Worm (Caenorhabditis elegans): ENCODE results near the gene Y57G11C.30.

DNA sequence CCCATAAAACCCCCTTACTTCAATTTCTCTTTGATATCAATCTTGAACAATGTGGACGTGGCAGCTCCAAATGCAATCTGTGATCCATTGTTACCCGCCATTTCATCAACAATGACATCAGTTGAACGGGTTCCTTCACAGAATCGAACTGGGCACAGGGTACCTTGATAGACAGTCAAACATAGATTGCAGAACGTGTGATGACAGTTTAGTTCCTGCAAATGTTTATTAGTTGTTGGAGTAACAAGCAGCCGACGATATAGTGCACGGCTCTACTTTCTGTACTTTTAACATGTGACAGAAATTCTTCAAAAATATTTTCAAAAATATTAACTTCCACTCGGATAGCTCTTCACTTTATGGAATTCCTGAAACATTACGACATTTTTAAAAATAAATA is 5.5 kb downstream of the Y57G11C.30 start, which contains the start of gene Y57G11C.48:
- no peak for TF ChIP-seq T22C8.4 (GFP tag; IDR thresholded peaks at IDR 0.05)
- TF ChIP-seq klf-2 (GFP tag; conservative IDR thresholded peaks at IDR 0.05) = no peak
- TF ChIP-seq ref-1 (GFP tag; conservative IDR thresholded peaks at IDR 0.05) = no peak
- no peak for TF ChIP-seq ztf-29 (GFP tag; IDR thresholded peaks at IDR 0.05)
- TF ChIP-seq tab-1 (GFP tag; IDR thresholded peaks at IDR 0.05) = no peak
- no peak for TF ChIP-seq med-1 (GFP tag; optimal IDR thresholded peaks at IDR 0.05; ENCODE audit: insufficient read depth)

Measured in whole organism, midembryonic.